Fruit fly (Drosophila melanogaster) whole organism, pupa: ENCODE results near the gene Cdk1.

ENCODE experiments used
- CG10348 ChIP-seq: fragments of 200-800 bp; sonication (Bioruptor generic); IDR thresholded peaks from 2 replicates; pipeline ENCODE4 v1.3.6; 2022; ENCODE audit warnings: missing biosample characterization, missing genetic modification characterization
- CG12605 ChIP-seq: fragments of 200-800 bp; sonication (Bioruptor generic); IDR thresholded peaks from 2 replicates; pipeline ENCODE4 v1.3.6; 2022; ENCODE audit warnings: missing biosample characterization, missing genetic modification characterization
- CG13204 ChIP-seq: fragments of 200-800 bp; sonication (Bioruptor generic); optimal IDR thresholded peaks from 2 replicates; lab custom pipeline; 2018; ENCODE audit warnings: missing biosample characterization, mild to moderate bottlenecking, missing genetic modification characterization, moderate library complexity
- CG14655 ChIP-seq: fragments of 200-800 bp; sonication (Bioruptor generic); optimal IDR thresholded peaks from 3 replicates; lab custom pipeline; 2017; ENCODE audit warnings: mild to moderate bottlenecking, missing biosample characterization, missing genetic modification reagents, missing genetic modification characterization
- CG15710 ChIP-seq: fragments of 200-800 bp; sonication (Bioruptor generic); optimal IDR thresholded peaks from 2 replicates; lab custom pipeline; 2018; ENCODE audit warnings: missing biosample characterization, mild to moderate bottlenecking, missing genetic modification characterization, moderate library complexity
- CG17806 ChIP-seq: fragments of 200-800 bp; sonication (Bioruptor generic); optimal IDR thresholded peaks from 2 replicates; lab custom pipeline; 2018; ENCODE audit warnings: missing biosample characterization, mild to moderate bottlenecking, missing genetic modification characterization, moderate library complexity
- CG32121 ChIP-seq: fragments of 200-800 bp; sonication (Bioruptor generic); IDR thresholded peaks from 2 replicates; pipeline ENCODE4 v1.3.6; 2022; ENCODE audit warnings: missing biosample characterization, missing genetic modification characterization
- CG34367 ChIP-seq: fragments of 200-800 bp; sonication (Bioruptor generic); optimal IDR thresholded peaks from 2 replicates; lab custom pipeline; 2018; ENCODE audit warnings: missing biosample characterization, mild to moderate bottlenecking, missing genetic modification characterization
- CG4496 ChIP-seq: fragments of 200-800 bp; sonication (Bioruptor generic); IDR thresholded peaks from 3 replicates; pipeline ENCODE4 v1.3.6; 2022; ENCODE audit warnings: missing biosample characterization, missing genetic modification characterization
- CG8159 ChIP-seq: fragments of 200-800 bp; sonication (Bioruptor generic); optimal IDR thresholded peaks from 3 replicates; lab custom pipeline; 2018; ENCODE audit warnings: missing biosample characterization, mild to moderate bottlenecking, missing genetic modification characterization, moderate library complexity
- CG8301 ChIP-seq: fragments of 200-800 bp; sonication (Bioruptor generic); optimal IDR thresholded peaks from 2 replicates; lab custom pipeline; 2018; ENCODE audit warnings: missing biosample characterization, mild to moderate bottlenecking, missing genetic modification characterization
- CG9948 ChIP-seq: fragments of 200-800 bp; sonication (Bioruptor generic); optimal IDR thresholded peaks from 2 replicates; lab custom pipeline; 2018; ENCODE audit warnings: missing biosample characterization, mild to moderate bottlenecking, missing genetic modification characterization, moderate library complexity
- D1 ChIP-seq: fragments of 200-800 bp; sonication (Bioruptor generic); optimal IDR thresholded peaks from 2 replicates; lab custom pipeline; 2018; ENCODE audit warnings: missing biosample characterization, mild to moderate bottlenecking, missing genetic modification characterization, moderate library complexity
- EcR ChIP-seq: fragments of 200-800 bp; sonication (Bioruptor generic); optimal IDR thresholded peaks from 3 replicates; lab custom pipeline; 2019; ENCODE audit warnings: missing biosample characterization, missing genetic modification characterization, mild to moderate bottlenecking, moderate library complexity, missing genetic modification reagents
- Ets98B ChIP-seq: fragments of 200-800 bp; sonication (Bioruptor generic); IDR thresholded peaks from 2 replicates; pipeline ENCODE4 v1.3.6; 2022; ENCODE audit warnings: missing biosample characterization, missing genetic modification characterization
- Pif1A ChIP-seq: fragments of 200-800 bp; sonication (Bioruptor generic); optimal IDR thresholded peaks from 3 replicates; lab custom pipeline; 2016; ENCODE audit warnings: missing biosample characterization, missing genetic modification characterization
- Pif1B ChIP-seq: fragments of 200-800 bp; sonication (Bioruptor generic); optimal IDR thresholded peaks from 3 replicates; lab custom pipeline; 2016; ENCODE audit warnings: missing biosample characterization, missing genetic modification characterization
- Snoo ChIP-seq: fragments of 200-800 bp; sonication (Bioruptor generic); optimal IDR thresholded peaks from 3 replicates; lab custom pipeline; 2017; ENCODE audit warnings: missing biosample characterization, mild to moderate bottlenecking, missing genetic modification characterization, inconsistent platforms
- fd96Ca ChIP-seq: fragments of 200-800 bp; sonication (Bioruptor generic); IDR thresholded peaks from 3 replicates; pipeline ENCODE4 v1.3.6; 2022; ENCODE audit warnings: missing biosample characterization, missing genetic modification characterization
- gl ChIP-seq: fragments of 200-800 bp; sonication (Bioruptor generic); optimal IDR thresholded peaks from 2 replicates; lab custom pipeline; 2018; ENCODE audit warnings: missing biosample characterization, mild to moderate bottlenecking, missing genetic modification characterization
- rn ChIP-seq: fragments of 200-800 bp; sonication (Bioruptor generic); IDR thresholded peaks from 2 replicates; pipeline ENCODE4 v1.3.6; 2022; ENCODE audit warnings: missing biosample characterization, missing genetic modification characterization

Cdk1 gene

dm6 chr2L:10373605-10374269 is 12.3 kb downstream of the Cdk1 start, which contains the start of gene rho-5:
Gene rho-5, minus strand, starts transcription at chr2L:10373900.
- TF ChIP-seq CG9948 (tag; lab: Kevin White, UChicago), result no peak
- TF ChIP-seq CG4496, result no peak
- TF ChIP-seq Pif1B (GFP tag; lab: Kevin White, UChicago), result no peak
- TF ChIP-seq fd96Ca, result no peak
- no peak for TF ChIP-seq CG8301 (tag; lab: Kevin White, UChicago)
- TF ChIP-seq CG14655 (GFP tag; lab: Kevin White, UChicago), result no peak
- no peak for TF ChIP-seq Ets98B
- no peak for TF ChIP-seq CG13204
- no peak for TF ChIP-seq CG17806 (tag; lab: Kevin White, UChicago)
- TF ChIP-seq, all 21 proteins: peak for 0

dm6 chr2L:10372297-10372696 is 13.8 kb downstream of the Cdk1 start:
- TF ChIP-seq rn (no peak), CG4496 (no peak)

dm6 chr2L:10366525-10366924 is 19.5 kb downstream of the Cdk1 start, which contains the start of gene CG5056:
Gene CG5056, plus strand, starts transcription at chr2L:10366692.
- TF ChIP-seq Pif1B (GFP tag; lab: Kevin White, UChicago) (no peak), EcR (GFP tag; lab: Kevin White, UChicago) (no peak), Ets98B (peak; percentile 29; the same call in 1 of the 2 replicates), rn (no peak), CG15710 (tag; lab: Kevin White, UChicago) (peak; percentile 40), CG12605 (GFP tag; lab: Robert Waterston, UW) (peak; percentile 11; the same call in 1 of the 2 replicates), CG17806 (tag; lab: Kevin White, UChicago) (peak; percentile 6), CG8301 (tag; lab: Kevin White, UChicago) (no peak), Snoo (tag; lab: Kevin White, UChicago) (peak; percentile 2), CG14655 (GFP tag; lab: Kevin White, UChicago) (no peak), CG4496 (no peak), D1 (tag; lab: Kevin White, UChicago) (no peak), fd96Ca (no peak), CG8159 (tag; lab: Kevin White, UChicago) (no peak), CG9948 (tag; lab: Kevin White, UChicago) (peak; percentile 30), CG32121 (GFP tag; lab: Robert Waterston, UW) (peak; percentile 41; the same call in 1 of the 2 replicates), CG13204 (no peak), CG10348 (GFP tag; lab: Robert Waterston, UW) (no peak), gl (tag; lab: Kevin White, UChicago) (peak; percentile 57), CG34367 (tag; lab: Kevin White, UChicago) (peak; percentile 32), Pif1A (GFP tag; lab: Kevin White, UChicago) (no peak)
- TF ChIP-seq, all 21 proteins: peak for 9

- TF ChIP-seq D1 (tag; lab: Kevin White, UChicago) (no peak), CG10348 (GFP tag; lab: Robert Waterston, UW) (no peak), CG9948 (tag; lab: Kevin White, UChicago) (no peak), CG8301 (tag; lab: Kevin White, UChicago) (no peak), CG12605 (GFP tag; lab: Robert Waterston, UW) (no peak), CG4496 (no peak), Snoo (tag; lab: Kevin White, UChicago) (no peak), CG14655 (GFP tag; lab: Kevin White, UChicago) (no peak)
Measured at dm6 chr2L:10364229-10364628, 21.8 kb downstream of the Cdk1 start, which contains the start of gene lft. Gene lft, plus strand, starts transcription at chr2L:10364471.

- TF ChIP-seq CG10348 (GFP tag; lab: Robert Waterston, UW) (no peak), CG17806 (tag; lab: Kevin White, UChicago) (no peak), Snoo (tag; lab: Kevin White, UChicago) (no peak), Ets98B (no peak), CG8159 (tag; lab: Kevin White, UChicago) (no peak), CG4496 (no peak), CG8301 (tag; lab: Kevin White, UChicago) (no peak), CG34367 (tag; lab: Kevin White, UChicago) (no peak), Pif1A (GFP tag; lab: Kevin White, UChicago) (no peak), CG32121 (GFP tag; lab: Robert Waterston, UW) (no peak), CG12605 (GFP tag; lab: Robert Waterston, UW) (no peak), rn (no peak)
Measured at dm6 chr2L:10362408-10363067, 23.5 kb downstream of the Cdk1 start, which contains the start of the genes Cand1 and pim. Gene Cand1, minus strand, starts transcription at chr2L:10362707. Gene pim, plus strand, starts transcription at chr2L:10362989.

dm6 chr2L:10356508-10356907 is 29.6 kb downstream of the Cdk1 start, which contains the start of the genes CtsL4 and ClpP:
Gene CtsL4, minus strand, starts transcription at chr2L:10356597.
Gene ClpP, plus strand, starts transcription at chr2L:10356795.
- TF ChIP-seq Pif1A (GFP tag; lab: Kevin White, UChicago), result no peak
- TF ChIP-seq CG10348 (GFP tag; lab: Robert Waterston, UW), result no peak
- peak; percentile 42 for TF ChIP-seq Snoo (tag; lab: Kevin White, UChicago)
- peak; percentile 26 for TF ChIP-seq CG17806 (tag; lab: Kevin White, UChicago)
- no peak for TF ChIP-seq rn
- peak; percentile 51 for TF ChIP-seq CG15710 (tag; lab: Kevin White, UChicago)
- TF ChIP-seq CG13204, result no peak
- no peak for TF ChIP-seq Pif1B (GFP tag; lab: Kevin White, UChicago)
- no peak for TF ChIP-seq Ets98B
- TF ChIP-seq D1 (tag; lab: Kevin White, UChicago), result no peak
- no peak for TF ChIP-seq CG4496
- no peak for TF ChIP-seq CG14655 (GFP tag; lab: Kevin White, UChicago)
- peak; percentile 49 for TF ChIP-seq CG34367 (tag; lab: Kevin White, UChicago)
- no peak for TF ChIP-seq CG12605 (GFP tag; lab: Robert Waterston, UW)
- TF ChIP-seq fd96Ca, result no peak
- TF ChIP-seq CG32121 (GFP tag; lab: Robert Waterston, UW), result no peak
- TF ChIP-seq CG9948 (tag; lab: Kevin White, UChicago), result no peak
- no peak for TF ChIP-seq CG8301 (tag; lab: Kevin White, UChicago)
